Worm (Caenorhabditis elegans): ENCODE results near the gene nhr-150.

Gene nhr-150

ce11 chrV:15436133-15436532 is 45.1 kb downstream of the nhr-150 start:
- TF ChIP-seq gei-8 (GFP tag; optimal IDR thresholded peaks at IDR 0.05): no peak
- TF ChIP-seq nhr-76 (tag; optimal IDR thresholded peaks at IDR 0.05): no peak
- TF ChIP-seq spr-3 (GFP tag; optimal IDR thresholded peaks at IDR 0.05): no peak
- peak; percentile 72 for TF ChIP-seq nhr-28 (tag; optimal IDR thresholded peaks at IDR 0.05)
- TF ChIP-seq lin-13 (GFP tag; optimal IDR thresholded peaks at IDR 0.05): no peak
- TF ChIP-seq Y5F2A.4 (GFP tag; optimal IDR thresholded peaks at IDR 0.05): no peak
- TF ChIP-seq ztf-11 (tag; optimal IDR thresholded peaks at IDR 0.05): no peak
- TF ChIP-seq hif-1 (tag; optimal IDR thresholded peaks at IDR 0.05): no peak
- no peak for TF ChIP-seq aha-1 (tag)
- TF ChIP-seq nhr-77 (tag; optimal IDR thresholded peaks at IDR 0.05): peak; percentile 10
- peak; percentile 95; the same call in 1 of the 2 replicates for TF ChIP-seq dmd-6 (GFP tag; IDR thresholded peaks at IDR 0.05)
- TF ChIP-seq mes-2 (tag; optimal IDR thresholded peaks at IDR 0.05; ENCODE audit: poor library complexity, severe bottlenecking): no peak
- no peak for TF ChIP-seq lin-38 (GFP tag; IDR thresholded peaks at IDR 0.05)
- no peak for TF ChIP-seq mdt-29 (GFP tag; IDR thresholded peaks at IDR 0.05)
- TF ChIP-seq D1046.2 (GFP tag; IDR thresholded peaks at IDR 0.05): no peak
- no peak for TF ChIP-seq daf-8 (GFP tag; IDR thresholded peaks at IDR 0.05)
- TF ChIP-seq snpc-1.2 (GFP tag; IDR thresholded peaks at IDR 0.05): no peak
- TF ChIP-seq duxl-1 (tag; optimal IDR thresholded peaks at IDR 0.05; ENCODE audit: poor library complexity): no peak
- TF ChIP-seq mxl-2 (GFP tag; conservative IDR thresholded peaks at IDR 0.05): no peak
- no peak for TF ChIP-seq mep-1 (tag; optimal IDR thresholded peaks at IDR 0.05)
- TF ChIP-seq madf-9 (GFP tag; conservative IDR thresholded peaks at IDR 0.05): no peak
- no peak for TF ChIP-seq daf-19 (GFP tag; conservative IDR thresholded peaks at IDR 0.05)
- no peak for TF ChIP-seq tag-97 (GFP tag; IDR thresholded peaks at IDR 0.05)
- TF ChIP-seq ceh-82 (tag; optimal IDR thresholded peaks at IDR 0.05): no peak
- TF ChIP-seq lir-3 (tag; optimal IDR thresholded peaks at IDR 0.05): no peak
- no peak for TF ChIP-seq Y75B8A.6 (GFP tag; IDR thresholded peaks at IDR 0.05)
- no peak for TF ChIP-seq dmd-8 (GFP tag; IDR thresholded peaks at IDR 0.05)
- no peak for TF ChIP-seq lin-29 (GFP tag; IDR thresholded peaks at IDR 0.05)
- TF ChIP-seq ZK337.2 (GFP tag; IDR thresholded peaks at IDR 0.05): no peak
- no peak for TF ChIP-seq ceh-32 (tag; optimal IDR thresholded peaks at IDR 0.05; ENCODE audit: poor library complexity)
- peak; percentile 66 for TF ChIP-seq nhr-6 (tag; optimal IDR thresholded peaks at IDR 0.05)
- no peak for TF ChIP-seq vab-7 (GFP tag; IDR thresholded peaks at IDR 0.05)
- peak; percentile 51 for TF ChIP-seq dve-1 (tag; optimal IDR thresholded peaks at IDR 0.05; ENCODE audit: insufficient read depth)
- no peak for TF ChIP-seq ama-1 (optimal IDR thresholded peaks at IDR 0.05)
- no peak for TF ChIP-seq hmg-1.1 (GFP tag; IDR thresholded peaks at IDR 0.05)
- TF ChIP-seq nhr-237 (tag; optimal IDR thresholded peaks at IDR 0.05): no peak
- no peak for TF ChIP-seq lim-7 (GFP tag; IDR thresholded peaks at IDR 0.05)
- TF ChIP-seq T20F7.1 (GFP tag; optimal IDR thresholded peaks at IDR 0.05): no peak
- no peak for TF ChIP-seq madf-5 (GFP tag; IDR thresholded peaks at IDR 0.05)
- no peak for TF ChIP-seq aly-2 (tag; optimal IDR thresholded peaks at IDR 0.05)
- no peak for TF ChIP-seq saeg-2 (GFP tag; IDR thresholded peaks at IDR 0.05)
- no peak for TF ChIP-seq ceh-28 (tag; optimal IDR thresholded peaks at IDR 0.05)
- no peak for TF ChIP-seq daf-16 (GFP tag; optimal IDR thresholded peaks at IDR 0.05)
- peak; percentile 71 for TF ChIP-seq daf-16 (tag; optimal IDR thresholded peaks at IDR 0.05)
- TF ChIP-seq nhr-48 (tag; optimal IDR thresholded peaks at IDR 0.05): peak; percentile 25
- TF ChIP-seq sdz-12 (GFP tag; optimal IDR thresholded peaks at IDR 0.05): no peak
- no peak for TF ChIP-seq mxl-3 (GFP tag; optimal IDR thresholded peaks at IDR 0.05)
- TF ChIP-seq lsy-2 (tag; optimal IDR thresholded peaks at IDR 0.05): no peak
- TF ChIP-seq ceh-62 (tag; optimal IDR thresholded peaks at IDR 0.05): no peak
- TF ChIP-seq set-16 (GFP tag; IDR thresholded peaks at IDR 0.05): no peak
- no peak for TF ChIP-seq lin-39 (tag; optimal IDR thresholded peaks at IDR 0.05)
- TF ChIP-seq dpl-1 (GFP tag; optimal IDR thresholded peaks at IDR 0.05): no peak
- TF ChIP-seq F26F4.8 (GFP tag; conservative IDR thresholded peaks at IDR 0.05): no peak

Data from whole organism, L4 larva.